Worm (Caenorhabditis elegans) whole organism, L1 larva: ENCODE data around the gene age-1.

Experiments
- C04F5.9 ChIP-seq: sonication (generic microtip); optimal IDR thresholded peaks from 2 replicates; lab custom pipeline; 2016; ENCODE audit warnings: missing genetic modification characterization, missing compliant biosample characterization
- C16A3.4 ChIP-seq: fragments of 150-350 bp; optimal IDR thresholded peaks from 2 replicates; lab custom pipeline; 2014; ENCODE audit warnings: missing biosample characterization, missing genetic modification characterization
- C34B4.2 ChIP-seq: sonication (generic microtip); optimal IDR thresholded peaks from 2 replicates; lab custom pipeline; 2017; ENCODE audit warnings: mild to moderate bottlenecking, missing genetic modification characterization, missing compliant biosample characterization
- Y116A8C.19 ChIP-seq: sonication (generic microtip); optimal IDR thresholded peaks from 2 replicates; lab custom pipeline; 2016; ENCODE audit warnings: missing compliant biosample characterization, missing genetic modification characterization, borderline replicate concordance
- aha-1 ChIP-seq: fragments of 150-350 bp; optimal IDR thresholded peaks from 2 replicates; lab custom pipeline; 2014; ENCODE audit warnings: missing biosample characterization, missing genetic modification characterization
- ama-1 ChIP-seq: fragments of 150-350 bp; optimal IDR thresholded peaks from 2 replicates; lab custom pipeline; 2014
- efl-1 ChIP-seq, 4 experiments: fragments of 150-350 bp; optimal IDR thresholded peaks in 3 of 4; peaks in 1 of 4; 1 replicate in 1 of 4; 2 replicates in 3 of 4; lab custom pipeline; 2014; ENCODE audit warnings: missing biosample characterization in 2 of 4, missing genetic modification characterization in 2 of 4, missing genetic modification reagents in 2 of 4
- egl-13 ChIP-seq: sonication (generic microtip); optimal IDR thresholded peaks from 2 replicates; lab custom pipeline; 2016; ENCODE audit warnings: missing genotype, missing genetic modification reagents, missing genetic modification characterization, missing compliant biosample characterization
- egl-27 ChIP-seq, 2 experiments: fragments of 150-350 bp in 1 of 2; sonication (generic microtip); optimal IDR thresholded peaks; 3 replicates each; lab custom pipeline; 2017 to 2018; ENCODE audit warnings: missing biosample characterization in 2 of 2, missing genetic modification characterization in 2 of 2, missing genetic modification reagents in 2 of 2
- elt-2 ChIP-seq: sonication (generic microtip); optimal IDR thresholded peaks from 2 replicates; lab custom pipeline; 2016; ENCODE audit warnings: missing genetic modification characterization, mild to moderate bottlenecking, inconsistent platforms, missing compliant biosample characterization, missing genetic modification reagents
- elt-3 ChIP-seq, 6 experiments: fragments of 150-350 bp in 1 of 6; sonication (generic microtip); optimal IDR thresholded peaks; 2 replicates each; lab custom pipeline; 2017 to 2018; ENCODE audit warnings: missing biosample characterization in 6 of 6, missing genetic modification characterization in 6 of 6, inconsistent platforms in 1 of 6
- ets-5 ChIP-seq: fragments of 200-800 bp; sonication (Bioruptor generic); IDR thresholded peaks from 2 replicates; pipeline ENCODE4 v1.3.6; 2022; ENCODE audit warnings: missing genetic modification characterization, missing compliant biosample characterization
- fos-1 ChIP-seq: fragments of 150-350 bp; optimal IDR thresholded peaks from 2 replicates; lab custom pipeline; 2014; ENCODE audit warnings: missing biosample characterization, missing genetic modification characterization
- hlh-4 ChIP-seq: sonication (generic microtip); optimal IDR thresholded peaks from 2 replicates; lab custom pipeline; 2016; ENCODE audit warnings: mild to moderate bottlenecking, missing genetic modification characterization, missing compliant biosample characterization
- jun-1 ChIP-seq: fragments of 150-350 bp; optimal IDR thresholded peaks from 2 replicates; lab custom pipeline; 2014; ENCODE audit warnings: missing biosample characterization, missing genetic modification reagents, missing genetic modification characterization
- lin-13 ChIP-seq: fragments of 150-350 bp; optimal IDR thresholded peaks from 2 replicates; lab custom pipeline; 2014; ENCODE audit warnings: missing biosample characterization, missing genetic modification reagents, missing genetic modification characterization
- lin-35 ChIP-seq, 2 experiments: fragments of 150-350 bp; optimal IDR thresholded peaks; 2 replicates each; lab custom pipeline; 2014; ENCODE audit warnings: missing biosample characterization in 2 of 2, missing genetic modification characterization in 2 of 2, missing genetic modification reagents in 2 of 2
- mef-2 ChIP-seq: fragments of 150-350 bp; optimal IDR thresholded peaks from 2 replicates; lab custom pipeline; 2014; ENCODE audit warnings: missing biosample characterization, missing genetic modification characterization
- mep-1 ChIP-seq: fragments of 150-350 bp; optimal IDR thresholded peaks from 2 replicates; lab custom pipeline; 2014; ENCODE audit warnings: missing biosample characterization, missing genetic modification characterization
- nhr-12 ChIP-seq: sonication (generic microtip); optimal IDR thresholded peaks from 2 replicates; lab custom pipeline; 2017; ENCODE audit warnings: missing biosample characterization, missing genetic modification characterization
- nhr-237 ChIP-seq: fragments of 150-350 bp; optimal IDR thresholded peaks from 2 replicates; lab custom pipeline; 2014; ENCODE audit warnings: missing biosample characterization, missing genetic modification characterization
- nhr-28 ChIP-seq: fragments of 150-350 bp; optimal IDR thresholded peaks from 2 replicates; lab custom pipeline; 2014; ENCODE audit warnings: missing biosample characterization, missing genetic modification characterization
- nhr-77 ChIP-seq: fragments of 150-350 bp; optimal IDR thresholded peaks from 2 replicates; lab custom pipeline; 2014; ENCODE audit warnings: missing biosample characterization, missing genetic modification characterization
- nhr-85 ChIP-seq: sonication (generic microtip); peaks from one replicate; lab custom pipeline; 2016; ENCODE audit warnings: missing genetic modification characterization, inconsistent platforms, missing compliant biosample characterization
- pqm-1 ChIP-seq: sonication (generic microtip); optimal IDR thresholded peaks from 3 replicates; lab custom pipeline; 2017; ENCODE audit warnings: missing biosample characterization, missing genetic modification characterization
- sptf-1 ChIP-seq: fragments of 150-350 bp; optimal IDR thresholded peaks from 2 replicates; lab custom pipeline; 2014; ENCODE audit warnings: missing biosample characterization, missing genetic modification characterization
- tbx-2 ChIP-seq: sonication (generic microtip); optimal IDR thresholded peaks from 2 replicates; lab custom pipeline; 2016; ENCODE audit warnings: missing genetic modification characterization, missing compliant biosample characterization
- tlp-1 ChIP-seq: fragments of 150-350 bp; optimal IDR thresholded peaks from 2 replicates; lab custom pipeline; 2014; ENCODE audit warnings: missing biosample characterization, missing genetic modification characterization
- unc-130 ChIP-seq: fragments of 150-350 bp; optimal IDR thresholded peaks from 2 replicates; lab custom pipeline; 2017; ENCODE audit warnings: missing biosample characterization, missing genetic modification characterization, inconsistent platforms
- unc-62 ChIP-seq: fragments of 150-350 bp; optimal IDR thresholded peaks from 2 replicates; lab custom pipeline; 2014; ENCODE audit warnings: missing biosample characterization, missing genetic modification reagents, missing genetic modification characterization
- unc-86 ChIP-seq: sonication (generic microtip); optimal IDR thresholded peaks from 2 replicates; lab custom pipeline; 2016; ENCODE audit warnings: missing genetic modification characterization, missing compliant biosample characterization
- unc-98 ChIP-seq: fragments of 200-800 bp; sonication (Bioruptor generic); IDR thresholded peaks from 2 replicates; pipeline ENCODE4 v1.3.6; 2022; ENCODE audit warnings: missing genetic modification characterization, missing compliant biosample characterization
- vab-15 ChIP-seq: sonication (generic microtip); optimal IDR thresholded peaks from 2 replicates; lab custom pipeline; 2017; ENCODE audit warnings: missing genotype, mild to moderate bottlenecking, missing genetic modification characterization, missing compliant biosample characterization
- zip-4 ChIP-seq: fragments of 200-800 bp; sonication (Bioruptor generic); optimal IDR thresholded peaks from 2 replicates; lab custom pipeline; 2018; ENCODE audit warnings: mild to moderate bottlenecking, missing genetic modification characterization, moderate library complexity, missing compliant biosample characterization
- ztf-11 ChIP-seq, 2 experiments: sonication (generic microtip); optimal IDR thresholded peaks; 2 replicates each; lab custom pipeline; 2016 to 2017; ENCODE audit warnings: missing genetic modification characterization in 2 of 2, missing biosample characterization in 1 of 2, missing compliant biosample characterization in 1 of 2
- ztf-4 ChIP-seq: fragments of 150-350 bp; optimal IDR thresholded peaks from 2 replicates; lab custom pipeline; 2014; ENCODE audit warnings: missing biosample characterization, missing genetic modification characterization

The age-1 gene

ce11 chrII:11526954-11527353 lies at the start of gene age-1:
Gene age-1 (minus strand): TSS chrII:11527054.
- no peak for TF ChIP-seq nhr-85 (tag; lab: Kevin White, UChicago)
- no peak for TF ChIP-seq unc-62 (GFP tag; lab: Kevin White, UChicago)
- TF ChIP-seq egl-27 (tag; optimal IDR thresholded peaks at IDR 0.05; lab: Kevin White, UChicago), result no peak
- TF ChIP-seq nhr-77 (tag; lab: Kevin White, UChicago), result no peak
- TF ChIP-seq fos-1 (tag; lab: Kevin White, UChicago), result no peak
- TF ChIP-seq C34B4.2 (tag; lab: Kevin White, UChicago), result no peak
- TF ChIP-seq tlp-1, result no peak
- TF ChIP-seq Y116A8C.19 (tag; lab: Kevin White, UChicago), result no peak
- TF ChIP-seq nhr-237, result no peak
- no peak for TF ChIP-seq ets-5 (GFP tag; lab: Robert Waterston, UW)
- no peak for TF ChIP-seq unc-130 (tag; lab: Kevin White, UChicago)
- no peak for TF ChIP-seq aha-1 (tag; lab: Kevin White, UChicago)
- no peak for TF ChIP-seq elt-2 (tag; lab: Kevin White, UChicago)
- TF ChIP-seq C04F5.9 (tag; lab: Kevin White, UChicago), result no peak
- TF ChIP-seq jun-1, result no peak
- TF ChIP-seq zip-4 (GFP tag; lab: Kevin White, UChicago), result no peak
- no peak for TF ChIP-seq ztf-11 (tag; optimal IDR thresholded peaks at IDR 0.05; lab: Kevin White, UChicago)
- no peak for TF ChIP-seq sptf-1 (tag; lab: Kevin White, UChicago)
- TF ChIP-seq mef-2 (tag; lab: Kevin White, UChicago), result no peak

ce11 chrII:11572944-11573343 lies 46.1 kb upstream of the age-1 start, which contains the start of gene F54D5.2:
Gene F54D5.2 (plus strand): TSS chrII:11573180.
- TF ChIP-seq sptf-1 (tag; lab: Kevin White, UChicago) (no peak), zip-4 (GFP tag; lab: Kevin White, UChicago) (no peak), unc-98 (GFP tag; lab: Robert Waterston, UW) (no peak), egl-27 (tag; optimal IDR thresholded peaks at IDR 0.05; lab: Kevin White, UChicago) (no peak), ets-5 (GFP tag; lab: Robert Waterston, UW) (no peak), elt-3 (tag; optimal IDR thresholded peaks at IDR 0.05; lab: Kevin White, UChicago) (no peak), nhr-237 (no peak), mef-2 (tag; lab: Kevin White, UChicago) (no peak), ztf-4 (tag; lab: Kevin White, UChicago) (no peak), pqm-1 (tag; lab: Kevin White, UChicago) (no peak), nhr-85 (tag; lab: Kevin White, UChicago) (no peak), lin-13 (GFP tag; lab: Kevin White, UChicago) (no peak)

ce11 chrII:11571260-11571854 lies 44.5 kb upstream of the age-1 start, which contains the start of gene F54D5.3:
Gene F54D5.3 (plus strand): TSS chrII:11571805.
- no peak for TF ChIP-seq tbx-2 (tag; lab: Kevin White, UChicago)
- TF ChIP-seq lin-35 (GFP tag; optimal IDR thresholded peaks at IDR 0.05; lab: Kevin White, UChicago), result peak in 1 of 2 experiments; percentile 5
- no peak for TF ChIP-seq egl-13 (tag; lab: Kevin White, UChicago)
- TF ChIP-seq ztf-4 (tag; lab: Kevin White, UChicago), result no peak
- no peak for TF ChIP-seq vab-15 (tag; lab: Kevin White, UChicago)
- TF ChIP-seq elt-2 (tag; lab: Kevin White, UChicago), result peak; percentile 30
- no peak for TF ChIP-seq ama-1 (lab: Kevin White, UChicago)
- no peak for TF ChIP-seq efl-1 (optimal IDR thresholded peaks at IDR 0.05; lab: Kevin White, UChicago)
- peak in 1 of 2 experiments; percentile 14 for TF ChIP-seq efl-1 (GFP tag; optimal IDR thresholded peaks at IDR 0.05 in 1 of 2; lab: Kevin White, UChicago)
- no peak for TF ChIP-seq lin-13 (GFP tag; lab: Kevin White, UChicago)
- no peak for TF ChIP-seq nhr-12 (tag; lab: Kevin White, UChicago)
- no peak for TF ChIP-seq C16A3.4 (tag; lab: Kevin White, UChicago)
- TF ChIP-seq mep-1, result no peak
- TF ChIP-seq hlh-4 (tag; lab: Kevin White, UChicago), result no peak
- TF ChIP-seq nhr-28 (tag; lab: Kevin White, UChicago), result no peak
- TF ChIP-seq ets-5 (GFP tag; lab: Robert Waterston, UW), result no peak
- TF ChIP-seq unc-86 (tag; lab: Kevin White, UChicago), result no peak
